Worm (Caenorhabditis elegans) whole organism, L3 larva: ENCODE data around the gene B0454.8.

Experiments
- R02D3.7 ChIP-seq: fragments of 150-350 bp; optimal IDR thresholded peaks from 2 replicates; lab custom pipeline; 2014; ENCODE audit warnings: missing biosample characterization, missing genetic modification characterization
- ZK546.5 ChIP-seq: sonication (generic microtip); optimal IDR thresholded peaks from 2 replicates; lab custom pipeline; 2017; ENCODE audit warnings: missing biosample characterization, missing genetic modification characterization
- aly-2 ChIP-seq: fragments of 150-350 bp; optimal IDR thresholded peaks from 2 replicates; lab custom pipeline; 2014; ENCODE audit warnings: missing biosample characterization, missing genetic modification characterization
- ama-1 ChIP-seq: fragments of 150-350 bp; optimal IDR thresholded peaks from 2 replicates; lab custom pipeline; 2018
- ceh-16 ChIP-seq: sonication (generic microtip); optimal IDR thresholded peaks from 2 replicates; lab custom pipeline; 2017; ENCODE audit warnings: missing biosample characterization, missing genetic modification characterization
- ceh-28 ChIP-seq: fragments of 150-350 bp; optimal IDR thresholded peaks from 2 replicates; lab custom pipeline; 2014; ENCODE audit warnings: missing biosample characterization, missing genetic modification reagents, missing genetic modification characterization
- ceh-82 ChIP-seq: fragments of 150-350 bp; optimal IDR thresholded peaks from 2 replicates; lab custom pipeline; 2014; ENCODE audit warnings: missing biosample characterization, missing genetic modification characterization
- ceh-9 ChIP-seq: sonication (generic microtip); optimal IDR thresholded peaks from 2 replicates; lab custom pipeline; 2018; ENCODE audit warnings: missing biosample characterization, missing genetic modification characterization
- egl-27 ChIP-seq: sonication (generic microtip); optimal IDR thresholded peaks from 4 replicates; lab custom pipeline; 2017; ENCODE audit warnings: missing biosample characterization, missing genetic modification reagents, missing genetic modification characterization
- egl-5 ChIP-seq: fragments of 150-350 bp; optimal IDR thresholded peaks from 2 replicates; lab custom pipeline; 2017; ENCODE audit warnings: missing biosample characterization, missing genetic modification reagents, missing genetic modification characterization, inconsistent platforms
- elt-1 ChIP-seq: fragments of 150-350 bp; optimal IDR thresholded peaks from 2 replicates; lab custom pipeline; 2014; ENCODE audit warnings: missing biosample characterization, missing genetic modification characterization
- elt-2 ChIP-seq: sonication (generic microtip); optimal IDR thresholded peaks from 2 replicates; lab custom pipeline; 2016; ENCODE audit warnings: missing genetic modification reagents, mild to moderate bottlenecking, missing genetic modification characterization, missing compliant biosample characterization
- eor-1 ChIP-seq, 2 experiments: fragments of 150-350 bp; optimal IDR thresholded peaks; 2 replicates each; lab custom pipeline; 2014 to 2018; ENCODE audit warnings: missing biosample characterization in 2 of 2, missing genetic modification characterization in 2 of 2
- fkh-2 ChIP-seq: fragments of 150-350 bp; optimal IDR thresholded peaks from 2 replicates; lab custom pipeline; 2014; ENCODE audit warnings: missing biosample characterization, missing genetic modification reagents, missing genetic modification characterization
- hmg-11 ChIP-seq: sonication (generic microtip); optimal IDR thresholded peaks from 2 replicates; lab custom pipeline; 2016; ENCODE audit warnings: missing genetic modification characterization, missing compliant biosample characterization
- jun-1 ChIP-seq: fragments of 150-350 bp; optimal IDR thresholded peaks from 2 replicates; lab custom pipeline; 2014; ENCODE audit warnings: missing biosample characterization, missing genetic modification reagents, missing genetic modification characterization
- lin-15B ChIP-seq: fragments of 150-350 bp; optimal IDR thresholded peaks from 2 replicates; lab custom pipeline; 2014; ENCODE audit warnings: missing biosample characterization, missing genetic modification characterization
- lin-39 ChIP-seq: fragments of 150-350 bp; optimal IDR thresholded peaks from 2 replicates; lab custom pipeline; 2018; ENCODE audit warnings: missing biosample characterization, missing genetic modification reagents, missing genetic modification characterization
- lsy-12 ChIP-seq: sonication (generic microtip); optimal IDR thresholded peaks from 2 replicates; lab custom pipeline; 2016; ENCODE audit warnings: mild to moderate bottlenecking, missing genetic modification characterization, missing compliant biosample characterization
- mdl-1 ChIP-seq: fragments of 150-350 bp; optimal IDR thresholded peaks from 2 replicates; lab custom pipeline; 2014; ENCODE audit warnings: missing biosample characterization, missing genetic modification characterization
- mml-1 ChIP-seq: fragments of 150-350 bp; sonication (generic microtip); optimal IDR thresholded peaks from 3 replicates; lab custom pipeline; 2014; ENCODE audit warnings: missing biosample characterization, missing genetic modification characterization
- nfya-1 ChIP-seq: sonication (generic microtip); optimal IDR thresholded peaks from 2 replicates; lab custom pipeline; 2017; ENCODE audit warnings: missing genetic modification characterization, mild to moderate bottlenecking, missing compliant biosample characterization, antibody characterized with exemption, moderate library complexity; ENCODE audit not compliant: insufficient read depth
- nhr-11 ChIP-seq: fragments of 150-350 bp; optimal IDR thresholded peaks from 2 replicates; lab custom pipeline; 2014; ENCODE audit warnings: missing biosample characterization, missing genetic modification characterization
- nhr-237 ChIP-seq: fragments of 150-350 bp; optimal IDR thresholded peaks from 2 replicates; lab custom pipeline; 2014; ENCODE audit warnings: missing biosample characterization, missing genetic modification characterization
- nhr-25 ChIP-seq: sonication (generic microtip); optimal IDR thresholded peaks from 2 replicates; lab custom pipeline; 2017; ENCODE audit warnings: missing biosample characterization, missing genetic modification characterization
- nhr-28 ChIP-seq: fragments of 150-350 bp; optimal IDR thresholded peaks from 2 replicates; lab custom pipeline; 2014; ENCODE audit warnings: missing biosample characterization, missing genetic modification characterization
- nhr-43 ChIP-seq: sonication (generic microtip); optimal IDR thresholded peaks from 2 replicates; lab custom pipeline; 2016; ENCODE audit warnings: mild to moderate bottlenecking, missing genetic modification characterization, missing compliant biosample characterization; ENCODE audit not compliant: poor library complexity, severe bottlenecking
- nhr-67 ChIP-seq: fragments of 150-350 bp; optimal IDR thresholded peaks from 2 replicates; lab custom pipeline; 2014; ENCODE audit warnings: missing biosample characterization, missing genetic modification characterization
- nhr-76 ChIP-seq: fragments of 150-350 bp; sonication (generic microtip); optimal IDR thresholded peaks from 5 replicates; lab custom pipeline; 2014; ENCODE audit warnings: missing biosample characterization, missing genetic modification characterization
- pha-4 ChIP-seq: fragments of 150-350 bp; optimal IDR thresholded peaks from 2 replicates; lab custom pipeline; 2014; ENCODE audit warnings: missing biosample characterization, missing genetic modification reagents, missing genetic modification characterization
- pqm-1 ChIP-seq: fragments of 150-350 bp; optimal IDR thresholded peaks from 2 replicates; lab custom pipeline; 2017; ENCODE audit warnings: missing biosample characterization, missing genetic modification characterization, inconsistent platforms
- sea-2 ChIP-seq: fragments of 150-350 bp; sonication (generic microtip); optimal IDR thresholded peaks from 4 replicates; lab custom pipeline; 2014; ENCODE audit warnings: missing biosample characterization, missing genetic modification reagents, missing genetic modification characterization
- snpc-4 ChIP-seq: fragments of 150-350 bp; optimal IDR thresholded peaks from 2 replicates; lab custom pipeline; 2014; ENCODE audit warnings: missing biosample characterization, missing genetic modification characterization
- tbx-2 ChIP-seq: sonication (generic microtip); optimal IDR thresholded peaks from 2 replicates; lab custom pipeline; 2016; ENCODE audit warnings: mild to moderate bottlenecking, missing genetic modification characterization, missing compliant biosample characterization
- unc-39 ChIP-seq: sonication (generic microtip); optimal IDR thresholded peaks from 4 replicates; lab custom pipeline; 2017; ENCODE audit warnings: missing biosample characterization, missing genetic modification characterization
- zag-1 ChIP-seq: fragments of 150-350 bp; optimal IDR thresholded peaks from 2 replicates; lab custom pipeline; 2014; ENCODE audit warnings: missing biosample characterization, missing genetic modification characterization
- ztf-11 ChIP-seq: fragments of 150-350 bp; optimal IDR thresholded peaks from 2 replicates; lab custom pipeline; 2014; ENCODE audit warnings: missing biosample characterization, missing genetic modification characterization
- ztf-4 ChIP-seq: fragments of 150-350 bp; optimal IDR thresholded peaks from 2 replicates; lab custom pipeline; 2014; ENCODE audit warnings: missing biosample characterization, missing genetic modification characterization

The B0454.8 gene

ce11 chrII:3063984-3064383 lies 20.7 kb upstream of the B0454.8 start:
- TF ChIP-seq snpc-4 (tag; lab: Kevin White, UChicago) (no peak), ceh-82 (no peak), ceh-28 (tag; lab: Kevin White, UChicago) (peak; percentile 96), ZK546.5 (tag; lab: Kevin White, UChicago) (no peak), nhr-25 (tag; lab: Kevin White, UChicago) (no peak)

ce11 chrII:3063366-3063765 lies 20.1 kb upstream of the B0454.8 start:
- TF ChIP-seq pqm-1 (tag; lab: Kevin White, UChicago), result no peak
- no peak for TF ChIP-seq snpc-4 (tag; lab: Kevin White, UChicago)
- no peak for TF ChIP-seq ztf-4 (tag; lab: Kevin White, UChicago)
- TF ChIP-seq sea-2, result no peak
- TF ChIP-seq nhr-11 (tag; lab: Kevin White, UChicago), result no peak
- peak; percentile 98 for TF ChIP-seq ceh-28 (tag; lab: Kevin White, UChicago)
- no peak for TF ChIP-seq egl-27 (tag; lab: Kevin White, UChicago)
- TF ChIP-seq, all 47 proteins: peak for 1

DNA sequence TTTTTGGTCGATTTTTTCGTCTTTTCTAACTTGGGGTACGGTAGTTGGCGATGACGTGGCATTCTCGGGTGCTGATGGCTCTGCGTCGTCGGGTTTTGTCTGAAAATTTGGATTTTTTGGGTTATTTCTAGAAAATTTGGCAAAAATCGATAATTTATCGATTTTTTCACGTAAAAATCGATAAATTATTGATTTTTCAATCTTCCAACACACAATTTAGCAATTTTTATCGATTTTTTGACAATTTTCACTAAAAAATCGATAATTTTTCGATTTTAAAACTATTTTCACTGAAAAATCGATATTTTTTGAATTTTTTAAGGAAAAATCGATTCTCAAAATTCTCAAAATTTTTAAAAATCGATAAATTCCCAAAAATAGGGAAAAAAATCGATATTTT lies 19.6 kb upstream of the B0454.8 start:
- no peak for TF ChIP-seq ceh-16
- TF ChIP-seq ceh-28 (tag; lab: Kevin White, UChicago), result peak; percentile 82

DNA sequence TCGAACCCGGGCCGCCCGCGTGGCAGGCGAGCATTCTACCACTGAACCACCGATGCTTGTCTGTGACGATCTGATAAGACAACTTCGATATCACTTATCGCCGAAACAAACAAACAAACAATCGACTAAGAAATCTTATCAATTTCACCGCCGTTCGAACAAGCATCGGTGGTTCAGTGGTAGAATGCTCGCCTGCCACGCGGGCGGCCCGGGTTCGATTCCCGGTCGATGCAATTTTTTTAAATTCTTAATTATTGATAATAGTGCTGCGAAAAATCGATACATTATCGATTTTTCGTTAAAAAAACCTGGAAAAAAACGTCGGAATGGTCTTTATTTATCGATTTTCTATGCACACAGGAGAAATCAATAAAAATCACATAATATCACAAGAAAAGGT lies 19.0 kb upstream of the B0454.8 start:
- TF ChIP-seq ceh-28 (tag; lab: Kevin White, UChicago) (peak; percentile 81), ceh-9 (no peak), pha-4 (tag; lab: Kevin White, UChicago) (peak; percentile 36), nfya-1 (tag; lab: Kevin White, UChicago) (peak; percentile 27), tbx-2 (no peak), eor-1 (tag; optimal IDR thresholded peaks at IDR 0.05; lab: Kevin White, UChicago) (no peak), nhr-76 (tag; lab: Kevin White, UChicago) (no peak), pqm-1 (tag; lab: Kevin White, UChicago) (peak; percentile 17), nhr-25 (tag; lab: Kevin White, UChicago) (no peak), ama-1 (lab: Kevin White, UChicago) (no peak), egl-5 (tag; lab: Kevin White, UChicago) (no peak), elt-2 (tag; lab: Kevin White, UChicago) (peak; percentile 69)

- TF ChIP-seq elt-1, result no peak
- TF ChIP-seq sea-2, result no peak
- TF ChIP-seq fkh-2 (tag; lab: Kevin White, UChicago), result no peak
- TF ChIP-seq egl-5 (tag; lab: Kevin White, UChicago), result no peak
- no peak for TF ChIP-seq pqm-1 (tag; lab: Kevin White, UChicago)
- no peak for TF ChIP-seq ceh-28 (tag; lab: Kevin White, UChicago)
- TF ChIP-seq nhr-67 (tag; lab: Kevin White, UChicago), result no peak
- TF ChIP-seq ztf-11 (tag; lab: Kevin White, UChicago), result no peak
- no peak for TF ChIP-seq R02D3.7
- no peak for TF ChIP-seq lin-15B (tag; lab: Kevin White, UChicago)
- no peak for TF ChIP-seq aly-2 (tag; lab: Kevin White, UChicago)
- no peak for TF ChIP-seq tbx-2
- TF ChIP-seq pha-4 (tag; lab: Kevin White, UChicago), result no peak
- TF ChIP-seq zag-1 (tag; lab: Kevin White, UChicago), result no peak
- TF ChIP-seq eor-1 (tag; optimal IDR thresholded peaks at IDR 0.05; lab: Kevin White, UChicago), result no peak
- TF ChIP-seq nhr-11 (tag; lab: Kevin White, UChicago), result no peak
- TF ChIP-seq mdl-1 (tag; lab: Kevin White, UChicago), result no peak
- TF ChIP-seq nfya-1 (tag; lab: Kevin White, UChicago), result no peak
- no peak for TF ChIP-seq ceh-9
- TF ChIP-seq, all 47 proteins: peak for 0
These were observed 18.3 kb upstream of the B0454.8 start for ce11 chrII:3061605-3062004.

DNA sequence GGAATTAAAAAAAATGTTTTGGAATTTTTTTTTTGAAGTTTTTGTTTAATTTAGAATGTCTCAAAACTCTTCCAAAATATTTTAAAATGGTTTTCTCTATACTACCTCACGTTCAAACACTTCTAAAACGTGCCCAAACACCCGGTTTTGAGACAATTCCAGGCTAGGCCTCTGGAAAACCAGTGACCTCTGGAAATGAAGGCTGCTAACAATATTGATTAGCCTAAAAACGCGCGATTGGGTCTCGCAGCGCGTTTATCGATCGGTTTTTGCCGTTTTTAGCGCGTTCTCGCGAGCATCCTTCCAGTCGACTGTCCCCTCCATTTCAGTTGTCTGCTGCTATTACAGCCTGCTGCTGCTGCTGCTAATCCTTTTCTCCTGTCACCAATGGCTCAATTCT lies 17.5 kb upstream of the B0454.8 start, which contains the start of gene Y25C1A.6:
Gene Y25C1A.6, plus strand, starts transcription at position 301 of the 400 bp plus-strand sequence.
- TF ChIP-seq snpc-4 (tag; lab: Kevin White, UChicago) (no peak), nhr-25 (tag; lab: Kevin White, UChicago) (no peak), lin-39 (tag; lab: Kevin White, UChicago) (no peak), ceh-82 (no peak), hmg-11 (tag; lab: Kevin White, UChicago) (no peak), eor-1 (tag; optimal IDR thresholded peaks at IDR 0.05; lab: Kevin White, UChicago) (no peak), lsy-12 (tag; lab: Kevin White, UChicago) (no peak), nhr-67 (tag; lab: Kevin White, UChicago) (no peak), fkh-2 (tag; lab: Kevin White, UChicago) (no peak), jun-1 (tag; lab: Kevin White, UChicago) (no peak), lin-15B (tag; lab: Kevin White, UChicago) (no peak), mml-1 (tag; lab: Kevin White, UChicago) (no peak), unc-39 (no peak), elt-2 (tag; lab: Kevin White, UChicago) (no peak), nhr-28 (tag; lab: Kevin White, UChicago) (no peak), nhr-237 (tag; lab: Kevin White, UChicago) (no peak), nhr-43 (tag; lab: Kevin White, UChicago) (no peak), ceh-28 (tag; lab: Kevin White, UChicago) (no peak)
